Fruit fly (Drosophila melanogaster) whole organism, pupa: ENCODE measurements around the gene CG10252.

ENCODE experiments used
- CG10348 ChIP-seq: fragments of 200-800 bp; sonication (Bioruptor generic); IDR thresholded peaks from 2 replicates; pipeline ENCODE4 v1.3.6; 2022; ENCODE audit warnings: missing biosample characterization, missing genetic modification characterization
- CG12605 ChIP-seq: fragments of 200-800 bp; sonication (Bioruptor generic); IDR thresholded peaks from 2 replicates; pipeline ENCODE4 v1.3.6; 2022; ENCODE audit warnings: missing biosample characterization, missing genetic modification characterization
- CG13204 ChIP-seq: fragments of 200-800 bp; sonication (Bioruptor generic); optimal IDR thresholded peaks from 2 replicates; lab custom pipeline; 2018; ENCODE audit warnings: missing biosample characterization, mild to moderate bottlenecking, missing genetic modification characterization, moderate library complexity
- CG14655 ChIP-seq: fragments of 200-800 bp; sonication (Bioruptor generic); optimal IDR thresholded peaks from 3 replicates; lab custom pipeline; 2017; ENCODE audit warnings: mild to moderate bottlenecking, missing biosample characterization, missing genetic modification reagents, missing genetic modification characterization
- CG15710 ChIP-seq: fragments of 200-800 bp; sonication (Bioruptor generic); optimal IDR thresholded peaks from 2 replicates; lab custom pipeline; 2018; ENCODE audit warnings: missing biosample characterization, mild to moderate bottlenecking, missing genetic modification characterization, moderate library complexity
- CG17806 ChIP-seq: fragments of 200-800 bp; sonication (Bioruptor generic); optimal IDR thresholded peaks from 2 replicates; lab custom pipeline; 2018; ENCODE audit warnings: missing biosample characterization, mild to moderate bottlenecking, missing genetic modification characterization, moderate library complexity
- CG32121 ChIP-seq: fragments of 200-800 bp; sonication (Bioruptor generic); IDR thresholded peaks from 2 replicates; pipeline ENCODE4 v1.3.6; 2022; ENCODE audit warnings: missing biosample characterization, missing genetic modification characterization
- CG34367 ChIP-seq: fragments of 200-800 bp; sonication (Bioruptor generic); optimal IDR thresholded peaks from 2 replicates; lab custom pipeline; 2018; ENCODE audit warnings: missing biosample characterization, mild to moderate bottlenecking, missing genetic modification characterization
- CG4496 ChIP-seq: fragments of 200-800 bp; sonication (Bioruptor generic); IDR thresholded peaks from 3 replicates; pipeline ENCODE4 v1.3.6; 2022; ENCODE audit warnings: missing biosample characterization, missing genetic modification characterization
- CG8159 ChIP-seq: fragments of 200-800 bp; sonication (Bioruptor generic); optimal IDR thresholded peaks from 3 replicates; lab custom pipeline; 2018; ENCODE audit warnings: missing biosample characterization, mild to moderate bottlenecking, missing genetic modification characterization, moderate library complexity
- CG8301 ChIP-seq: fragments of 200-800 bp; sonication (Bioruptor generic); optimal IDR thresholded peaks from 2 replicates; lab custom pipeline; 2018; ENCODE audit warnings: missing biosample characterization, mild to moderate bottlenecking, missing genetic modification characterization
- CG9948 ChIP-seq: fragments of 200-800 bp; sonication (Bioruptor generic); optimal IDR thresholded peaks from 2 replicates; lab custom pipeline; 2018; ENCODE audit warnings: missing biosample characterization, mild to moderate bottlenecking, missing genetic modification characterization, moderate library complexity
- D1 ChIP-seq: fragments of 200-800 bp; sonication (Bioruptor generic); optimal IDR thresholded peaks from 2 replicates; lab custom pipeline; 2018; ENCODE audit warnings: missing biosample characterization, mild to moderate bottlenecking, missing genetic modification characterization, moderate library complexity
- EcR ChIP-seq: fragments of 200-800 bp; sonication (Bioruptor generic); optimal IDR thresholded peaks from 3 replicates; lab custom pipeline; 2019; ENCODE audit warnings: missing biosample characterization, missing genetic modification characterization, mild to moderate bottlenecking, moderate library complexity, missing genetic modification reagents
- Ets98B ChIP-seq: fragments of 200-800 bp; sonication (Bioruptor generic); IDR thresholded peaks from 2 replicates; pipeline ENCODE4 v1.3.6; 2022; ENCODE audit warnings: missing biosample characterization, missing genetic modification characterization
- Pif1A ChIP-seq: fragments of 200-800 bp; sonication (Bioruptor generic); optimal IDR thresholded peaks from 3 replicates; lab custom pipeline; 2016; ENCODE audit warnings: missing biosample characterization, missing genetic modification characterization
- Pif1B ChIP-seq: fragments of 200-800 bp; sonication (Bioruptor generic); optimal IDR thresholded peaks from 3 replicates; lab custom pipeline; 2016; ENCODE audit warnings: missing biosample characterization, missing genetic modification characterization
- Snoo ChIP-seq: fragments of 200-800 bp; sonication (Bioruptor generic); optimal IDR thresholded peaks from 3 replicates; lab custom pipeline; 2017; ENCODE audit warnings: missing biosample characterization, mild to moderate bottlenecking, missing genetic modification characterization, inconsistent platforms
- fd96Ca ChIP-seq: fragments of 200-800 bp; sonication (Bioruptor generic); IDR thresholded peaks from 3 replicates; pipeline ENCODE4 v1.3.6; 2022; ENCODE audit warnings: missing biosample characterization, missing genetic modification characterization
- gl ChIP-seq: fragments of 200-800 bp; sonication (Bioruptor generic); optimal IDR thresholded peaks from 2 replicates; lab custom pipeline; 2018; ENCODE audit warnings: missing biosample characterization, mild to moderate bottlenecking, missing genetic modification characterization
- rn ChIP-seq: fragments of 200-800 bp; sonication (Bioruptor generic); IDR thresholded peaks from 2 replicates; pipeline ENCODE4 v1.3.6; 2022; ENCODE audit warnings: missing biosample characterization, missing genetic modification characterization

Gene CG10252

dm6 chr3R:23711195-23711594, 15.2 kb upstream of the CG10252 start, which contains the start of gene CG10300:
Gene CG10300, plus strand, starts transcription at chr3R:23711527.
- TF ChIP-seq Ets98B = no peak
- TF ChIP-seq CG8159 (tag; lab: Kevin White, UChicago) = no peak
- TF ChIP-seq CG4496 (GFP tag; lab: Robert Waterston, UW) = no peak
- TF ChIP-seq CG15710 (tag; lab: Kevin White, UChicago) = no peak
- TF ChIP-seq CG12605 = no peak
- TF ChIP-seq Pif1B (GFP tag; lab: Kevin White, UChicago) = no peak
- TF ChIP-seq CG9948 (tag; lab: Kevin White, UChicago) = no peak
- no peak for TF ChIP-seq EcR (GFP tag; lab: Kevin White, UChicago)
- TF ChIP-seq CG34367 = no peak
- no peak for TF ChIP-seq fd96Ca
- no peak for TF ChIP-seq Pif1A (GFP tag; lab: Kevin White, UChicago)
- no peak for TF ChIP-seq Snoo (tag; lab: Kevin White, UChicago)
- no peak for TF ChIP-seq CG10348 (GFP tag; lab: Robert Waterston, UW)
- no peak for TF ChIP-seq CG8301 (tag; lab: Kevin White, UChicago)
- TF ChIP-seq CG14655 (GFP tag; lab: Kevin White, UChicago) = no peak
- no peak for TF ChIP-seq rn (GFP tag; lab: Robert Waterston, UW)
- no peak for TF ChIP-seq CG13204 (GFP tag; lab: Kevin White, UChicago)

dm6 chr3R:23709508-23710208, 13.6 kb upstream of the CG10252 start, which contains the start of gene CG10301:
Gene CG10301, plus strand, starts transcription at chr3R:23710158.
- no peak for TF ChIP-seq Pif1A (GFP tag; lab: Kevin White, UChicago)
- TF ChIP-seq CG8159 (tag; lab: Kevin White, UChicago) = no peak
- TF ChIP-seq CG9948 (tag; lab: Kevin White, UChicago) = no peak

dm6 chr3R:23704383-23705033, 8.5 kb upstream of the CG10252 start, which contains the start of gene Gba1b:
Gene Gba1b, plus strand, starts transcription at chr3R:23704804.
- TF ChIP-seq CG17806 (tag; lab: Kevin White, UChicago) = no peak
- TF ChIP-seq CG9948 (tag; lab: Kevin White, UChicago) = no peak
- TF ChIP-seq CG14655 (GFP tag; lab: Kevin White, UChicago) = no peak
- no peak for TF ChIP-seq CG8301 (tag; lab: Kevin White, UChicago)
- TF ChIP-seq Snoo (tag; lab: Kevin White, UChicago) = no peak
- TF ChIP-seq, all 21 proteins: peak for 0

- TF ChIP-seq CG9948 (tag; lab: Kevin White, UChicago) = no peak
- TF ChIP-seq Ets98B = no peak
- no peak for TF ChIP-seq CG17806 (tag; lab: Kevin White, UChicago)
- no peak for TF ChIP-seq CG8159 (tag; lab: Kevin White, UChicago)
- no peak for TF ChIP-seq CG34367
- TF ChIP-seq CG15710 (tag; lab: Kevin White, UChicago) = no peak
- TF ChIP-seq rn (GFP tag; lab: Robert Waterston, UW) = no peak
- TF ChIP-seq CG12605 = no peak
- no peak for TF ChIP-seq CG4496 (GFP tag; lab: Robert Waterston, UW)
- TF ChIP-seq CG14655 (GFP tag; lab: Kevin White, UChicago) = no peak
- no peak for TF ChIP-seq Pif1B (GFP tag; lab: Kevin White, UChicago)
- TF ChIP-seq Pif1A (GFP tag; lab: Kevin White, UChicago) = no peak
- TF ChIP-seq CG13204 (GFP tag; lab: Kevin White, UChicago) = no peak
- no peak for TF ChIP-seq fd96Ca
- no peak for TF ChIP-seq Snoo (tag; lab: Kevin White, UChicago)
- no peak for TF ChIP-seq CG32121 (GFP tag; lab: Robert Waterston, UW)
- TF ChIP-seq CG8301 (tag; lab: Kevin White, UChicago) = no peak
- TF ChIP-seq CG10348 (GFP tag; lab: Robert Waterston, UW) = no peak
- TF ChIP-seq D1 (tag; lab: Kevin White, UChicago) = no peak
These were observed 6.4 kb upstream of the CG10252 start, which contains the start of gene Qsox4 for dm6 chr3R:23702461-23702860. Gene Qsox4, plus strand, starts transcription at chr3R:23702761.

- no peak for TF ChIP-seq gl (tag; lab: Kevin White, UChicago)
- TF ChIP-seq CG17806 (tag; lab: Kevin White, UChicago) = no peak
- no peak for TF ChIP-seq CG8301 (tag; lab: Kevin White, UChicago)
- TF ChIP-seq CG32121 (GFP tag; lab: Robert Waterston, UW) = no peak
- no peak for TF ChIP-seq CG8159 (tag; lab: Kevin White, UChicago)
- no peak for TF ChIP-seq CG15710 (tag; lab: Kevin White, UChicago)
- no peak for TF ChIP-seq Pif1B (GFP tag; lab: Kevin White, UChicago)
- no peak for TF ChIP-seq CG10348 (GFP tag; lab: Robert Waterston, UW)
- TF ChIP-seq EcR (GFP tag; lab: Kevin White, UChicago) = no peak
- no peak for TF ChIP-seq fd96Ca
- no peak for TF ChIP-seq Snoo (tag; lab: Kevin White, UChicago)
- no peak for TF ChIP-seq CG34367
- no peak for TF ChIP-seq CG13204 (GFP tag; lab: Kevin White, UChicago)
- TF ChIP-seq CG4496 (GFP tag; lab: Robert Waterston, UW) = no peak
- no peak for TF ChIP-seq CG12605
- no peak for TF ChIP-seq Pif1A (GFP tag; lab: Kevin White, UChicago)
- TF ChIP-seq Ets98B = no peak
- TF ChIP-seq CG14655 (GFP tag; lab: Kevin White, UChicago) = no peak
These were observed 4.3 kb upstream of the CG10252 start, which contains the start of the genes CG31468 and Gba1a for dm6 chr3R:23700304-23700767. Gene CG31468, minus strand, starts transcription at chr3R:23700354. Gene Gba1a, plus strand, starts transcription at chr3R:23700621.
